Worm (Caenorhabditis elegans) whole organism, L3 larva: Measurements from ENCODE around the gene clec-141.

Experiments
- ZK546.5 ChIP-seq: sonication (generic microtip); optimal IDR thresholded peaks from 2 replicates; lab custom pipeline; 2017; ENCODE audit warnings: missing biosample characterization, missing genetic modification characterization
- ceh-82 ChIP-seq: fragments of 150-350 bp; optimal IDR thresholded peaks from 2 replicates; lab custom pipeline; 2014; ENCODE audit warnings: missing biosample characterization, missing genetic modification characterization
- elt-3 ChIP-seq, 3 experiments: fragments of 150-350 bp in 1 of 3; sonication (generic microtip) in 2 of 3; optimal IDR thresholded peaks; 2 replicates in 2 of 3; 4 replicates in 1 of 3; lab custom pipeline; 2014 to 2017; ENCODE audit warnings: missing biosample characterization in 3 of 3, missing genetic modification characterization in 3 of 3
- fos-1 ChIP-seq: fragments of 150-350 bp; optimal IDR thresholded peaks from 2 replicates; lab custom pipeline; 2014; ENCODE audit warnings: missing biosample characterization, missing genetic modification characterization
- lin-39 ChIP-seq: fragments of 150-350 bp; optimal IDR thresholded peaks from 2 replicates; lab custom pipeline; 2018; ENCODE audit warnings: missing biosample characterization, missing genetic modification reagents, missing genetic modification characterization
- mdl-1 ChIP-seq: fragments of 150-350 bp; optimal IDR thresholded peaks from 2 replicates; lab custom pipeline; 2014; ENCODE audit warnings: missing biosample characterization, missing genetic modification characterization
- nhr-12 ChIP-seq: fragments of 150-350 bp; optimal IDR thresholded peaks from 2 replicates; lab custom pipeline; 2014; ENCODE audit warnings: missing biosample characterization, missing genetic modification characterization
- nhr-28 ChIP-seq: fragments of 150-350 bp; optimal IDR thresholded peaks from 2 replicates; lab custom pipeline; 2014; ENCODE audit warnings: missing biosample characterization, missing genetic modification characterization
- pqm-1 ChIP-seq: fragments of 150-350 bp; optimal IDR thresholded peaks from 2 replicates; lab custom pipeline; 2017; ENCODE audit warnings: missing biosample characterization, missing genetic modification characterization, inconsistent platforms
- skn-1 ChIP-seq: fragments of 150-350 bp; optimal IDR thresholded peaks from 2 replicates; lab custom pipeline; 2014; ENCODE audit warnings: missing biosample characterization, missing genetic modification characterization
- tbx-2 ChIP-seq: sonication (generic microtip); optimal IDR thresholded peaks from 2 replicates; lab custom pipeline; 2016; ENCODE audit warnings: mild to moderate bottlenecking, missing genetic modification characterization, missing compliant biosample characterization
- unc-39 ChIP-seq: sonication (generic microtip); optimal IDR thresholded peaks from 4 replicates; lab custom pipeline; 2017; ENCODE audit warnings: missing biosample characterization, missing genetic modification characterization
- unc-62 ChIP-seq: fragments of 150-350 bp; sonication (generic microtip); optimal IDR thresholded peaks from 4 replicates; lab custom pipeline; 2014; ENCODE audit warnings: missing biosample characterization, missing genetic modification reagents, missing genetic modification characterization
- zag-1 ChIP-seq: fragments of 150-350 bp; optimal IDR thresholded peaks from 2 replicates; lab custom pipeline; 2014; ENCODE audit warnings: missing biosample characterization, missing genetic modification characterization

- TF ChIP-seq ZK546.5 (tag; lab: Kevin White, UChicago) (no peak), nhr-28 (no peak), nhr-12 (tag; lab: Kevin White, UChicago) (no peak), fos-1 (tag; lab: Kevin White, UChicago) (no peak), zag-1 (tag; lab: Kevin White, UChicago) (no peak), skn-1 (tag; lab: Kevin White, UChicago) (no peak), ceh-82 (tag; lab: Kevin White, UChicago) (no peak), unc-39 (tag; lab: Kevin White, UChicago) (no peak), mdl-1 (no peak), unc-62 (GFP tag; lab: Kevin White, UChicago) (no peak), lin-39 (no peak), pqm-1 (tag; lab: Kevin White, UChicago) (no peak), elt-3 (tag; optimal IDR thresholded peaks at IDR 0.05; lab: Kevin White, UChicago) (no peak), tbx-2 (tag; lab: Kevin White, UChicago) (no peak)
These were observed 10.5 kb upstream of the clec-141 start for ce11 chrII:5417905-5418304.
